Worm (Caenorhabditis elegans) whole organism, mixed stage, embryonic: ENCODE results near the gene T10B9.14.
A peak's percentile ranks its signal among the peaks of the same experiment; 100 is the strongest.

Source experiments
- ceh-43 ChIP-seq: fragments of 200-800 bp; sonication (Bioruptor generic); optimal IDR thresholded peaks from 2 replicates; lab custom pipeline; 2018; ENCODE audit warnings: mild to moderate bottlenecking, missing genetic modification characterization, moderate library complexity, missing compliant biosample characterization
- ces-1 ChIP-seq: fragments of 150-350 bp; optimal IDR thresholded peaks from 2 replicates; lab custom pipeline; 2014; ENCODE audit warnings: missing biosample characterization, missing genetic modification reagents, missing genetic modification characterization
- lin-32 ChIP-seq: fragments of 200-800 bp; sonication (Bioruptor generic); optimal IDR thresholded peaks from 2 replicates; lab custom pipeline; 2018; ENCODE audit warnings: mild to moderate bottlenecking, missing genetic modification characterization, missing compliant biosample characterization
- nhr-76 ChIP-seq: sonication (generic microtip); optimal IDR thresholded peaks from 2 replicates; lab custom pipeline; 2017; ENCODE audit warnings: missing biosample characterization, missing genetic modification characterization
- pha-4 ChIP-seq: fragments of 150-350 bp; optimal IDR thresholded peaks from 2 replicates; lab custom pipeline; 2018; ENCODE audit warnings: missing biosample characterization, missing genetic modification reagents, missing genetic modification characterization
- snpc-4 ChIP-seq: fragments of 150-350 bp; optimal IDR thresholded peaks from 2 replicates; lab custom pipeline; 2014; ENCODE audit warnings: missing biosample characterization, missing genetic modification characterization
- zip-8 ChIP-seq: fragments of 150-350 bp; optimal IDR thresholded peaks from 2 replicates; lab custom pipeline; 2014; ENCODE audit warnings: missing biosample characterization, missing genetic modification characterization

DNA sequence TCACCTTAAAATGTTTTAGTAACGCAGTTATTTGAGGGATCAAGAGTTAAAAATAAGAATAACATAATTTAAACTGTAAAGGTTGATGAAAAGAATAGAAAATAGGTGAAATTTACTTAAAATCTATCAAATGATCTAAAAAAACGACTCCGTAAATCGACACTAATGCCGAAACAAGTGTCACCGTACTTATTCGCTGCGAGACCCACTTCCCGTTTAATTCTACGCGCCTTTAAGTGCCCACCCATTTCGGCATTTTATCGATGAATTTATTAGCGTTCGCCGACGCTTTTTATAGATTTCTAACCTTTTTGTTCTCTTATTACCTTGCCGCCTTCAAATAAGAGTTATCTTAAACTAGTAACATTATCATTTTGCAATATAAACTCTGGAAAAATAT lies 36.2 kb downstream of the T10B9.14 start, which contains the start of the genes Y53C12B.1 and nos-3:
- TF ChIP-seq nhr-76 (tag; lab: Kevin White, UChicago), result no peak
- TF ChIP-seq lin-32 (GFP tag; lab: Kevin White, UChicago), result no peak
- TF ChIP-seq ces-1 (GFP tag; lab: Kevin White, UChicago), result peak; percentile 91
- TF ChIP-seq pha-4 (tag; lab: Kevin White, UChicago), result peak; percentile 68
- no peak for TF ChIP-seq zip-8 (tag; lab: Kevin White, UChicago)
- no peak for TF ChIP-seq ceh-43 (GFP tag; lab: Kevin White, UChicago)
- TF ChIP-seq snpc-4, result no peak
